Worm (Caenorhabditis elegans): ENCODE measurements around the gene Y41D4A.4.

Y41D4A.4 gene

DNA sequence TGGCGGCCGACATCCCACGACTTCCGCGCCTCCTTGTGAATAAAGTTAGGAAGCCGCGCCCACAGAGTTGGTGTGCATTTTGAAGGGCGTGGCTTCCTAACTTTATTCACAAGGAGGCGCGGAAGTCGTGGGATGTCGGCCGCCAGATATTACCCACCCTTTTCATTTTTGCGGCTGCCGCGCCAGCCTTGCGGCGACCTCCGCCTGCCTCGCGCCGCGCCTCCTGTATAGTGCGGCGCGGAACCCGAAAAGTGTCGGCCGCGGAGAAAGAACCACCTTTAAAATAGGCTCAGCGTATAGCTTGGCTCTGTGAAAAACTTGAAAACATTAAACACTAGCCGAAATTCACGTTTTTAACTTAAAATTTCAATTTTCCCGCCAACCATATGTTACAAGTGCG, 17.7 kb downstream of the Y41D4A.4 start:
- TF ChIP-seq set-16 (GFP tag; IDR thresholded peaks at IDR 0.05) (peak; percentile 93), lin-38 (GFP tag; IDR thresholded peaks at IDR 0.05) (peak; percentile 87), F49E8.2 (tag; optimal IDR thresholded peaks at IDR 0.05; ENCODE audit: borderline replicate concordance) (peak; percentile 82), pha-4 (GFP tag; IDR thresholded peaks at IDR 0.05) (0 out of 2 replicates have a peak, but pooled peaks have one; percentile 30), pha-4 (tag; optimal IDR thresholded peaks at IDR 0.05) (no peak), nhr-76 (tag; optimal IDR thresholded peaks at IDR 0.05) (no peak), vab-7 (GFP tag; IDR thresholded peaks at IDR 0.05) (0 out of 2 replicates have a peak, but pooled peaks have one; percentile 26), sdz-12 (GFP tag; optimal IDR thresholded peaks at IDR 0.05) (no peak), tag-97 (GFP tag; IDR thresholded peaks at IDR 0.05) (no peak), Y48G9A.11 (GFP tag; IDR thresholded peaks at IDR 0.05) (peak; percentile 84), madf-9 (GFP tag; conservative IDR thresholded peaks at IDR 0.05) (0 out of 2 replicates have a peak, but pooled peaks have one; percentile 22), dmd-8 (GFP tag; IDR thresholded peaks at IDR 0.05) (peak; percentile 61; the same call in 1 of the 2 replicates), lin-13 (GFP tag; optimal IDR thresholded peaks at IDR 0.05) (peak; percentile 5), egl-43 (GFP tag; IDR thresholded peaks at IDR 0.05) (peak; percentile 78), snpc-1.2 (GFP tag; IDR thresholded peaks at IDR 0.05) (peak; percentile 75)

ce11 chrIV:1765954-1766353, 20.2 kb downstream of the Y41D4A.4 start:
- TF ChIP-seq ztf-11 (tag; optimal IDR thresholded peaks at IDR 0.05) (no peak), php-3 (GFP tag; IDR thresholded peaks at IDR 0.05) (no peak), pqm-1 (tag; optimal IDR thresholded peaks at IDR 0.05) (no peak), lsy-2 (tag; optimal IDR thresholded peaks at IDR 0.05) (peak in 1 of 2 experiments; percentile 58), fkh-10 (GFP tag; optimal IDR thresholded peaks at IDR 0.05) (peak; percentile 53), pha-4 (GFP tag; IDR thresholded peaks at IDR 0.05) (no peak), pha-4 (tag; optimal IDR thresholded peaks at IDR 0.05) (no peak), mes-2 (tag; optimal IDR thresholded peaks at IDR 0.05; ENCODE audit: poor library complexity, severe bottlenecking) (no peak), ces-1 (GFP tag; optimal IDR thresholded peaks at IDR 0.05) (peak; percentile 93), hif-1 (tag; optimal IDR thresholded peaks at IDR 0.05) (peak in 1 of 2 experiments; percentile 38), duxl-1 (tag; optimal IDR thresholded peaks at IDR 0.05; ENCODE audit: poor library complexity) (no peak), mep-1 (tag; optimal IDR thresholded peaks at IDR 0.05) (peak; percentile 8), ctbp-1 (GFP tag; IDR thresholded peaks at IDR 0.05) (peak; percentile 76), nhr-77 (tag; optimal IDR thresholded peaks at IDR 0.05) (no peak), mdl-1 (tag; optimal IDR thresholded peaks at IDR 0.05) (peak in 1 of 2 experiments; percentile 27), rbr-2 (tag; optimal IDR thresholded peaks at IDR 0.05) (peak; percentile 10), aha-1 (tag) (peak; percentile 89), dmd-6 (GFP tag; IDR thresholded peaks at IDR 0.05) (0 out of 2 replicates have a peak, but pooled peaks have one; percentile 17), F49E8.2 (tag; optimal IDR thresholded peaks at IDR 0.05; ENCODE audit: borderline replicate concordance) (no peak), nhr-48 (tag; optimal IDR thresholded peaks at IDR 0.05) (no peak)

- no peak for TF ChIP-seq unc-62 (GFP tag; optimal IDR thresholded peaks at IDR 0.05 in 1 of 2)
- TF ChIP-seq unc-62 (tag; optimal IDR thresholded peaks at IDR 0.05), result no peak
- TF ChIP-seq dmd-6 (GFP tag; IDR thresholded peaks at IDR 0.05), result no peak
- no peak for TF ChIP-seq spr-3 (GFP tag; optimal IDR thresholded peaks at IDR 0.05)
- no peak for TF ChIP-seq cey-2 (tag; optimal IDR thresholded peaks at IDR 0.05; ENCODE audit: borderline replicate concordance, insufficient read depth)
- TF ChIP-seq gei-8 (GFP tag; optimal IDR thresholded peaks at IDR 0.05), result no peak
- TF ChIP-seq egl-43 (GFP tag; IDR thresholded peaks at IDR 0.05), result no peak
- no peak for TF ChIP-seq php-3 (GFP tag; IDR thresholded peaks at IDR 0.05)
- TF ChIP-seq Y5F2A.4 (GFP tag; optimal IDR thresholded peaks at IDR 0.05), result no peak
Observed at ce11 chrIV:1768288-1768687, 22.5 kb downstream of the Y41D4A.4 start, which contains the start of gene col-108. TSS of gene col-108 (plus strand) at chrIV:1768588.
